Fruit fly (Drosophila melanogaster) whole organism, embryonic: ENCODE results near the gene CG43400.

Source experiments
- Atf-2 ChIP-seq: fragments of 200-800 bp; sonication (Bioruptor generic); optimal IDR thresholded peaks from 2 replicates; lab custom pipeline; 2016; ENCODE audit warnings: missing biosample characterization, missing genetic modification characterization
- BEAF-32 ChIP-seq: fragments of 200-800 bp; sonication (Bioruptor generic); optimal IDR thresholded peaks from 3 replicates; lab custom pipeline; 2017; ENCODE audit warnings: missing biosample characterization, missing genetic modification characterization, mild to moderate bottlenecking, moderate library complexity, missing genetic modification reagents
- CG1024 ChIP-seq: fragments of 200-800 bp; sonication (Bioruptor generic); IDR thresholded peaks from 2 replicates; pipeline ENCODE4 v1.3.6; 2022; ENCODE audit warnings: missing biosample characterization, missing genetic modification characterization
- CG13296 ChIP-seq: fragments of 200-800 bp; sonication (Bioruptor generic); optimal IDR thresholded peaks from 3 replicates; lab custom pipeline; 2018; ENCODE audit warnings: missing biosample characterization, mild to moderate bottlenecking, missing genetic modification characterization
- CG18011 ChIP-seq: fragments of 200-800 bp; sonication (Bioruptor generic); optimal IDR thresholded peaks from 2 replicates; lab custom pipeline; 2017; ENCODE audit warnings: missing biosample characterization, missing genetic modification characterization, mild to moderate bottlenecking, moderate library complexity, missing genotype
- CG1832 ChIP-seq: fragments of 200-800 bp; sonication (Bioruptor generic); optimal IDR thresholded peaks from 2 replicates; lab custom pipeline; 2017; ENCODE audit warnings: missing biosample characterization, mild to moderate bottlenecking, missing genetic modification characterization, inconsistent platforms
- CG2678 ChIP-seq: fragments of 200-800 bp; sonication (Bioruptor generic); optimal IDR thresholded peaks from 3 replicates; lab custom pipeline; 2019; ENCODE audit warnings: missing biosample characterization, mild to moderate bottlenecking, missing genetic modification characterization, moderate library complexity
- CG30431 ChIP-seq: fragments of 200-800 bp; sonication (Bioruptor generic); optimal IDR thresholded peaks from 2 replicates; lab custom pipeline; 2017; ENCODE audit warnings: missing biosample characterization, missing genetic modification characterization
- CG33557 ChIP-seq: fragments of 200-800 bp; sonication (Bioruptor generic); optimal IDR thresholded peaks from 2 replicates; lab custom pipeline; 2019; ENCODE audit warnings: missing biosample characterization, mild to moderate bottlenecking, missing genetic modification characterization, moderate library complexity
- CG34224 ChIP-seq: fragments of 200-800 bp; sonication (Bioruptor generic); IDR thresholded peaks from 3 replicates; pipeline ENCODE4 v1.3.6; 2022; ENCODE audit warnings: missing biosample characterization, missing genetic modification characterization; ENCODE audit not compliant: partially characterized antibody
- CG4404 ChIP-seq: fragments of 200-800 bp; sonication (Bioruptor generic); IDR thresholded peaks from 2 replicates; pipeline ENCODE4 v1.3.6; 2022; ENCODE audit warnings: missing biosample characterization, missing genetic modification characterization
- CG6175 ChIP-seq: fragments of 200-800 bp; sonication (Bioruptor generic); IDR thresholded peaks from 3 replicates; pipeline ENCODE4 v1.3.6; 2022; ENCODE audit warnings: missing biosample characterization, missing genetic modification characterization
- CG6254 ChIP-seq: fragments of 200-800 bp; sonication (Bioruptor generic); optimal IDR thresholded peaks from 3 replicates; lab custom pipeline; 2017; ENCODE audit warnings: mild to moderate bottlenecking, missing biosample characterization, missing genetic modification reagents, missing genetic modification characterization
- CG6791 ChIP-seq: fragments of 200-800 bp; sonication (Bioruptor generic); IDR thresholded peaks from 3 replicates; pipeline ENCODE4 v1.3.6; 2022; ENCODE audit warnings: missing biosample characterization, missing genetic modification characterization; ENCODE audit not compliant: partially characterized antibody
- CG6813 ChIP-seq: fragments of 200-800 bp; sonication (Bioruptor generic); optimal IDR thresholded peaks from 2 replicates; lab custom pipeline; 2017; ENCODE audit warnings: missing biosample characterization, missing genetic modification characterization, mild to moderate bottlenecking, moderate library complexity, missing genetic modification reagents
- Dek ChIP-seq: fragments of 200-800 bp; sonication (Bioruptor generic); optimal IDR thresholded peaks from 3 replicates; lab custom pipeline; 2019; ENCODE audit warnings: missing biosample characterization, mild to moderate bottlenecking, missing genetic modification characterization, moderate library complexity
- Dp ChIP-seq: fragments of 200-800 bp; sonication (Bioruptor generic); optimal IDR thresholded peaks from 2 replicates; lab custom pipeline; 2018; ENCODE audit warnings: missing biosample characterization, mild to moderate bottlenecking, missing genetic modification characterization, moderate library complexity
- Dref ChIP-seq: fragments of 200-800 bp; sonication (Bioruptor generic); IDR thresholded peaks from 2 replicates; pipeline ENCODE4 v1.3.6; 2022; ENCODE audit warnings: missing biosample characterization, missing genetic modification characterization
- E2f2 ChIP-seq: fragments of 200-800 bp; sonication (Bioruptor generic); IDR thresholded peaks from 2 replicates; pipeline ENCODE4 v1.3.6; 2022; ENCODE audit warnings: missing biosample characterization, missing genetic modification characterization
- GATAe ChIP-seq: fragments of 200-800 bp; sonication (Bioruptor generic); conservative IDR thresholded peaks from 2 replicates; pipeline ENCODE4 v1.3.6; 2022; ENCODE audit warnings: missing biosample characterization, missing genetic modification characterization
- HmgD ChIP-seq: fragments of 200-800 bp; sonication (Bioruptor generic); optimal IDR thresholded peaks from 3 replicates; lab custom pipeline; 2016; ENCODE audit warnings: missing biosample characterization, missing genetic modification characterization
- HmgZ ChIP-seq: fragments of 200-800 bp; sonication (Bioruptor generic); optimal IDR thresholded peaks from 2 replicates; lab custom pipeline; 2018; ENCODE audit warnings: missing biosample characterization, mild to moderate bottlenecking, missing genetic modification characterization
- MBD-R2 ChIP-seq: fragments of 200-800 bp; sonication (Bioruptor generic); IDR thresholded peaks from 2 replicates; pipeline ENCODE4 v1.3.6; 2022; ENCODE audit warnings: missing biosample characterization, missing genetic modification characterization
- Oli ChIP-seq: fragments of 200-800 bp; sonication (Bioruptor generic); optimal IDR thresholded peaks from 2 replicates; lab custom pipeline; 2018; ENCODE audit warnings: missing biosample characterization, mild to moderate bottlenecking, missing genetic modification characterization, moderate library complexity
- Opbp ChIP-seq: fragments of 200-800 bp; sonication (Bioruptor generic); IDR thresholded peaks from 3 replicates; pipeline ENCODE4 v1.3.6; 2022; ENCODE audit warnings: missing biosample characterization, missing genetic modification characterization; ENCODE audit not compliant: partially characterized antibody
- Spps ChIP-seq: fragments of 200-800 bp; sonication (Bioruptor generic); optimal IDR thresholded peaks from 2 replicates; lab custom pipeline; 2018; ENCODE audit warnings: missing biosample characterization, mild to moderate bottlenecking, missing genetic modification characterization
- Trl ChIP-seq, 3 experiments: fragments of >200 bp in 2 of 3; fragments of 200-800 bp in 1 of 3; sonication (Bioruptor generic) in 1 of 3; optimal IDR thresholded peaks; 2 replicates in 1 of 3; 3 replicates in 2 of 3; lab custom pipeline; 2016 to 2017; ENCODE audit warnings: missing biosample characterization in 1 of 3, missing genetic modification characterization in 1 of 3
- ash1 ChIP-seq: fragments of 200-800 bp; sonication (Bioruptor generic); optimal IDR thresholded peaks from 2 replicates; lab custom pipeline; 2018; ENCODE audit warnings: missing biosample characterization, mild to moderate bottlenecking, missing genetic modification characterization
- bcd ChIP-seq: fragments of 200-800 bp; sonication (Bioruptor generic); optimal IDR thresholded peaks from 2 replicates; lab custom pipeline; 2017; ENCODE audit warnings: missing biosample characterization, mild to moderate bottlenecking, missing genetic modification characterization
- bigmax ChIP-seq: fragments of 200-800 bp; sonication (Bioruptor generic); optimal IDR thresholded peaks from 2 replicates; lab custom pipeline; 2018; ENCODE audit warnings: missing biosample characterization, mild to moderate bottlenecking, missing genetic modification characterization
- bowl ChIP-seq: fragments of 200-800 bp; sonication (Bioruptor generic); IDR thresholded peaks from 2 replicates; pipeline ENCODE4 v1.3.6; 2022; ENCODE audit warnings: missing biosample characterization, missing genetic modification characterization
- cad ChIP-seq: fragments of >200 bp; optimal IDR thresholded peaks from 2 replicates; lab custom pipeline; 2017; ENCODE audit warnings: missing biosample characterization, missing genetic modification characterization
- cato ChIP-seq: fragments of 200-800 bp; sonication (Bioruptor generic); optimal IDR thresholded peaks from 2 replicates; lab custom pipeline; 2016; ENCODE audit warnings: missing biosample characterization, missing genetic modification characterization, borderline replicate concordance
- cg ChIP-seq: fragments of 200-800 bp; sonication (Bioruptor generic); optimal IDR thresholded peaks from 3 replicates; lab custom pipeline; 2019; ENCODE audit warnings: missing biosample characterization, mild to moderate bottlenecking, missing genetic modification characterization, moderate library complexity
- chinmo ChIP-seq: fragments of 200-800 bp; sonication (Bioruptor generic); IDR thresholded peaks from 4 replicates; pipeline ENCODE4 v1.3.6; 2022; ENCODE audit warnings: missing biosample characterization, missing genetic modification characterization; ENCODE audit not compliant: partially characterized antibody
- corto ChIP-seq: fragments of 200-800 bp; sonication (Bioruptor generic); optimal IDR thresholded peaks from 2 replicates; lab custom pipeline; 2016; ENCODE audit warnings: missing biosample characterization, mild to moderate bottlenecking, missing genetic modification characterization, moderate library complexity
- esg ChIP-seq: fragments of 200-800 bp; sonication (Bioruptor generic); conservative IDR thresholded peaks from 2 replicates; pipeline ENCODE4 v1.3.6; 2022; ENCODE audit warnings: missing biosample characterization, missing genetic modification characterization
- eve ChIP-seq, 2 experiments: fragments of >200 bp; optimal IDR thresholded peaks; 2 replicates each; lab custom pipeline; 2017; ENCODE audit warnings: missing biosample characterization in 2 of 2, missing genetic modification characterization in 2 of 2
- gce ChIP-seq: fragments of 200-800 bp; sonication (Bioruptor generic); IDR thresholded peaks from 3 replicates; pipeline ENCODE4 v1.3.6; 2022; ENCODE audit warnings: missing biosample characterization, missing genetic modification characterization
- grn ChIP-seq: fragments of 200-800 bp; sonication (Bioruptor generic); optimal IDR thresholded peaks from 3 replicates; lab custom pipeline; 2017; ENCODE audit warnings: missing biosample characterization, missing genetic modification characterization
- hbn ChIP-seq: fragments of 200-800 bp; sonication (Bioruptor generic); IDR thresholded peaks from 2 replicates; pipeline ENCODE4 v1.3.6; 2022; ENCODE audit warnings: missing biosample characterization, missing genetic modification characterization; ENCODE audit not compliant: partially characterized antibody
- hth ChIP-seq: fragments of >200 bp; optimal IDR thresholded peaks from 2 replicates; lab custom pipeline; 2017; ENCODE audit warnings: inconsistent platforms
- ind ChIP-seq: fragments of 200-800 bp; sonication (Bioruptor generic); optimal IDR thresholded peaks from 3 replicates; lab custom pipeline; 2016; ENCODE audit warnings: missing biosample characterization, missing genetic modification characterization
- pan ChIP-seq, 4 experiments: fragments of >200 bp in 3 of 4; fragments of 200-800 bp in 1 of 4; sonication (Bioruptor generic) in 1 of 4; optimal IDR thresholded peaks in 3 of 4; IDR thresholded peaks in 1 of 4; 2 replicates each; pipeline versions ENCODE4 v1.3.6 to Lab custom; 2017 to 2022; ENCODE audit warnings: missing biosample characterization in 2 of 4, missing genetic modification characterization in 2 of 4, mixed read lengths in 1 of 4
- pho ChIP-seq: fragments of 200-800 bp; sonication (Bioruptor generic); optimal IDR thresholded peaks from 2 replicates; lab custom pipeline; 2016; ENCODE audit warnings: missing biosample characterization, missing genetic modification characterization
- seq ChIP-seq: fragments of 200-800 bp; sonication (Bioruptor generic); IDR thresholded peaks from 2 replicates; pipeline ENCODE4 v1.3.6; 2022; ENCODE audit warnings: missing biosample characterization, missing genetic modification characterization
- stc ChIP-seq: fragments of 200-800 bp; sonication (Bioruptor generic); IDR thresholded peaks from 2 replicates; pipeline ENCODE4 v1.3.6; 2022; ENCODE audit warnings: missing biosample characterization, missing genetic modification characterization
- tap ChIP-seq: fragments of 200-800 bp; optimal IDR thresholded peaks from 3 replicates; lab custom pipeline; 2019; ENCODE audit warnings: missing biosample characterization, mild to moderate bottlenecking, missing genetic modification characterization, moderate library complexity
- vnd ChIP-seq: fragments of 200-800 bp; sonication (Bioruptor generic); IDR thresholded peaks from 3 replicates; pipeline ENCODE4 v1.3.6; 2022; ENCODE audit warnings: missing biosample characterization, missing genetic modification characterization; ENCODE audit not compliant: partially characterized antibody
- yki ChIP-seq: fragments of >200 bp; optimal IDR thresholded peaks from 3 replicates; lab custom pipeline; 2018

CG43400 gene

dm6 chr2L:8449358-8449757 lies 41.2 kb upstream of the CG43400 start, which contains the start of gene Aasdh (continued):
- TF ChIP-seq CG6254 (GFP tag; lab: Kevin White, UChicago) = no peak
- no peak for TF ChIP-seq eve (GFP tag; optimal IDR thresholded peaks at IDR 0.05; lab: Kevin White, UChicago)
- no peak for TF ChIP-seq tap (tag; lab: Kevin White, UChicago)
- TF ChIP-seq HmgD = no peak
- TF ChIP-seq hth (lab: Kevin White, UChicago) = no peak
- no peak for TF ChIP-seq CG6175 (GFP tag; lab: Robert Waterston, UW)
- no peak for TF ChIP-seq CG33557 (GFP tag; lab: Kevin White, UChicago)
- TF ChIP-seq HmgZ = no peak
- TF ChIP-seq chinmo (GFP tag; lab: Robert Waterston, UW) = 0 out of 4 replicates have a peak, but pooled peaks have one; percentile 27
- TF ChIP-seq bowl (GFP tag; lab: Robert Waterston, UW) = 0 out of 2 replicates have a peak, but pooled peaks have one; percentile 14
- no peak for TF ChIP-seq bigmax (GFP tag; lab: Kevin White, UChicago)
- TF ChIP-seq ash1 (GFP tag; lab: Kevin White, UChicago) = no peak
- no peak for TF ChIP-seq CG6791
- TF ChIP-seq cg (GFP tag; lab: Kevin White, UChicago) = no peak
- no peak for TF ChIP-seq Oli (tag; lab: Kevin White, UChicago)
- no peak for TF ChIP-seq CG1832
- TF ChIP-seq Opbp = 0 out of 3 replicates have a peak, but pooled peaks have one; percentile 19
- TF ChIP-seq corto = no peak
- TF ChIP-seq vnd (GFP tag; lab: Robert Waterston, UW) = no peak
- TF ChIP-seq hbn (GFP tag; lab: Robert Waterston, UW) = no peak
- TF ChIP-seq E2f2 (GFP tag; lab: Robert Waterston, UW) = peak; percentile 90
- TF ChIP-seq Dek = no peak
- no peak for TF ChIP-seq stc (GFP tag; lab: Robert Waterston, UW)
- no peak for TF ChIP-seq GATAe (GFP tag; lab: Robert Waterston, UW)
- peak; percentile 12 for TF ChIP-seq grn
- TF ChIP-seq bcd (GFP tag; lab: Kevin White, UChicago) = no peak
- no peak for TF ChIP-seq CG6813 (GFP tag; lab: Kevin White, UChicago)
- TF ChIP-seq CG34224 (GFP tag; lab: Robert Waterston, UW) = peak; percentile 19; the same call in 1 of the 3 replicates
- TF ChIP-seq BEAF-32 (GFP tag; lab: Kevin White, UChicago) = peak; percentile 22
- TF ChIP-seq gce = no peak
- TF ChIP-seq CG2678 (tag; lab: Kevin White, UChicago) = no peak
- no peak for TF ChIP-seq cato (GFP tag; lab: Kevin White, UChicago)
- TF ChIP-seq ind (GFP tag; lab: Kevin White, UChicago) = no peak
- TF ChIP-seq cad = no peak
- no peak for TF ChIP-seq CG18011 (GFP tag; lab: Kevin White, UChicago)
- TF ChIP-seq Trl (optimal IDR thresholded peaks at IDR 0.05; lab: Kevin White, UChicago) = no peak
- no peak for TF ChIP-seq Trl (GFP tag; optimal IDR thresholded peaks at IDR 0.05; lab: Kevin White, UChicago)
- no peak for TF ChIP-seq pan (optimal IDR thresholded peaks at IDR 0.05; lab: Kevin White, UChicago)
- TF ChIP-seq pan (GFP tag; optimal IDR thresholded peaks at IDR 0.05 in 1 of 2, IDR thresholded peaks at IDR 0.05 in 1 of 2) = no peak
- TF ChIP-seq yki (lab: Kevin White, UChicago) = no peak
- TF ChIP-seq esg (GFP tag; lab: Robert Waterston, UW) = no peak
- no peak for TF ChIP-seq CG4404 (GFP tag; lab: Robert Waterston, UW)
- peak; percentile 77 for TF ChIP-seq MBD-R2 (GFP tag; lab: Robert Waterston, UW)
- TF ChIP-seq Spps (tag; lab: Kevin White, UChicago) = no peak
- no peak for TF ChIP-seq CG13296
- peak; percentile 84 for TF ChIP-seq Dp (GFP tag; lab: Kevin White, UChicago)
- TF ChIP-seq pho = no peak
- TF ChIP-seq seq = no peak
- TF ChIP-seq CG1024 = no peak
- no peak for TF ChIP-seq Atf-2 (GFP tag; lab: Kevin White, UChicago)
- peak; percentile 60 for TF ChIP-seq Dref (GFP tag; lab: Robert Waterston, UW)
- TF ChIP-seq CG30431 = no peak
